Fruit fly (Drosophila melanogaster) whole organism, embryonic: ENCODE data around the gene Ccz1.

Experiments used
- Aef1 ChIP-seq: fragments of 200-800 bp; sonication (Bioruptor generic); IDR thresholded peaks from 3 replicates; pipeline ENCODE4 v1.3.6; 2022; ENCODE audit warnings: missing biosample characterization, missing genetic modification characterization
- CG1024 ChIP-seq: fragments of 200-800 bp; sonication (Bioruptor generic); IDR thresholded peaks from 2 replicates; pipeline ENCODE4 v1.3.6; 2022; ENCODE audit warnings: missing biosample characterization, missing genetic modification characterization
- CG10979 ChIP-seq: fragments of 200-800 bp; sonication (Bioruptor generic); optimal IDR thresholded peaks from 2 replicates; lab custom pipeline; 2018; ENCODE audit warnings: missing biosample characterization, mild to moderate bottlenecking, missing genetic modification characterization, moderate library complexity
- CG11456 ChIP-seq: fragments of 200-800 bp; sonication (Bioruptor generic); IDR thresholded peaks from 3 replicates; pipeline ENCODE4 v1.3.6; 2022; ENCODE audit warnings: missing biosample characterization, missing genetic modification characterization
- CG12071 ChIP-seq: fragments of 200-800 bp; sonication (Bioruptor generic); optimal IDR thresholded peaks from 3 replicates; lab custom pipeline; 2018; ENCODE audit warnings: missing biosample characterization, mild to moderate bottlenecking, missing genetic modification characterization
- CG12744 ChIP-seq: fragments of 200-800 bp; sonication (Bioruptor generic); optimal IDR thresholded peaks from 2 replicates; lab custom pipeline; 2016; ENCODE audit warnings: missing biosample characterization, missing genetic modification characterization
- CG13624 ChIP-seq: fragments of 200-800 bp; sonication (Bioruptor generic); optimal IDR thresholded peaks from 2 replicates; lab custom pipeline; 2016; ENCODE audit warnings: missing biosample characterization, missing genetic modification characterization
- CG16863 ChIP-seq: fragments of 200-800 bp; sonication (Bioruptor generic); optimal IDR thresholded peaks from 3 replicates; lab custom pipeline; 2016; ENCODE audit warnings: missing biosample characterization, missing genetic modification characterization
- CG17359 ChIP-seq: fragments of 200-800 bp; sonication (Bioruptor generic); optimal IDR thresholded peaks from 3 replicates; lab custom pipeline; 2018; ENCODE audit warnings: missing biosample characterization, mild to moderate bottlenecking, missing genetic modification characterization, moderate library complexity
- CG17829 ChIP-seq: fragments of 200-800 bp; optimal IDR thresholded peaks from 2 replicates; lab custom pipeline; 2019; ENCODE audit warnings: missing biosample characterization, mild to moderate bottlenecking, missing genetic modification characterization, moderate library complexity
- CG2712 ChIP-seq: fragments of 200-800 bp; optimal IDR thresholded peaks from 3 replicates; lab custom pipeline; 2019; ENCODE audit warnings: missing biosample characterization, mild to moderate bottlenecking, missing genetic modification characterization, moderate library complexity
- CG31441 ChIP-seq: fragments of 200-800 bp; sonication (Bioruptor generic); IDR thresholded peaks from 2 replicates; pipeline ENCODE4 v1.3.6; 2022; ENCODE audit warnings: missing biosample characterization, missing genetic modification characterization
- CG32532 ChIP-seq: fragments of 200-800 bp; sonication (Bioruptor generic); IDR thresholded peaks from 2 replicates; pipeline ENCODE4 v1.3.6; 2022; ENCODE audit warnings: missing biosample characterization, missing genetic modification characterization
- CG34224 ChIP-seq: fragments of 200-800 bp; sonication (Bioruptor generic); IDR thresholded peaks from 3 replicates; pipeline ENCODE4 v1.3.6; 2022; ENCODE audit warnings: missing biosample characterization, missing genetic modification characterization; ENCODE audit not compliant: partially characterized antibody
- CG3726 ChIP-seq: fragments of 200-800 bp; sonication (Bioruptor generic); IDR thresholded peaks from 3 replicates; pipeline ENCODE4, ENCODE4 v1.3.6; 2022; ENCODE audit warnings: missing biosample characterization, missing genetic modification characterization
- CG3847 ChIP-seq: fragments of 200-800 bp; sonication (Bioruptor generic); IDR thresholded peaks from 2 replicates; pipeline ENCODE4 v1.3.6; 2022; ENCODE audit warnings: missing biosample characterization, missing genetic modification characterization
- CG43689 ChIP-seq: fragments of 200-800 bp; sonication (Bioruptor generic); IDR thresholded peaks from 2 replicates; pipeline ENCODE4 v1.3.6; 2022; ENCODE audit warnings: missing biosample characterization, missing genetic modification characterization
- CG8388 ChIP-seq: fragments of 200-800 bp; sonication (Bioruptor generic); optimal IDR thresholded peaks from 2 replicates; lab custom pipeline; 2019; ENCODE audit warnings: missing biosample characterization, mild to moderate bottlenecking, missing genetic modification characterization, moderate library complexity
- CG8924 ChIP-seq: fragments of 200-800 bp; optimal IDR thresholded peaks from 3 replicates; lab custom pipeline; 2019; ENCODE audit warnings: missing biosample characterization, mild to moderate bottlenecking, missing genetic modification characterization, moderate library complexity
- CHES-1-like ChIP-seq: fragments of 200-800 bp; sonication (Bioruptor generic); optimal IDR thresholded peaks from 2 replicates; lab custom pipeline; 2016; ENCODE audit warnings: missing biosample characterization, missing genetic modification characterization
- Dip3 ChIP-seq: fragments of 200-800 bp; sonication (Bioruptor generic); optimal IDR thresholded peaks from 3 replicates; lab custom pipeline; 2016; ENCODE audit warnings: missing biosample characterization, missing genetic modification characterization
- Eip74EF ChIP-seq, 2 experiments: fragments of 200-800 bp in 1 of 2; fragments of >200 bp in 1 of 2; sonication (Bioruptor generic) in 1 of 2; optimal IDR thresholded peaks; 2 replicates each; lab custom pipeline; 2017 to 2019; ENCODE audit warnings: missing biosample characterization in 2 of 2, missing genetic modification characterization in 2 of 2, mild to moderate bottlenecking in 1 of 2, moderate library complexity in 1 of 2
- Fer3 ChIP-seq: fragments of 200-800 bp; sonication (Bioruptor generic); optimal IDR thresholded peaks from 2 replicates; lab custom pipeline; 2018; ENCODE audit warnings: missing biosample characterization, mild to moderate bottlenecking, missing genetic modification characterization, moderate library complexity
- HLH4C ChIP-seq: fragments of 200-800 bp; sonication (Bioruptor generic); IDR thresholded peaks from 3 replicates; pipeline ENCODE4 v1.3.6; 2022; ENCODE audit warnings: missing biosample characterization, missing genetic modification characterization; ENCODE audit not compliant: partially characterized antibody
- HmgD ChIP-seq: fragments of 200-800 bp; sonication (Bioruptor generic); optimal IDR thresholded peaks from 3 replicates; lab custom pipeline; 2016; ENCODE audit warnings: missing biosample characterization, missing genetic modification characterization
- Hmr ChIP-seq: fragments of 200-800 bp; sonication (Bioruptor generic); optimal IDR thresholded peaks from 3 replicates; lab custom pipeline; 2017; ENCODE audit warnings: mild to moderate bottlenecking, missing biosample characterization, missing genetic modification reagents, missing genetic modification characterization
- Nf-YC ChIP-seq: fragments of 200-800 bp; optimal IDR thresholded peaks from 3 replicates; lab custom pipeline; 2019; ENCODE audit warnings: missing biosample characterization, mild to moderate bottlenecking, missing genetic modification characterization, moderate library complexity
- NfI ChIP-seq: fragments of 200-800 bp; sonication (Bioruptor generic); optimal IDR thresholded peaks from 3 replicates; lab custom pipeline; 2018; ENCODE audit warnings: missing biosample characterization, mild to moderate bottlenecking, missing genetic modification characterization, moderate library complexity
- PHDP ChIP-seq: fragments of 200-800 bp; sonication (Bioruptor generic); optimal IDR thresholded peaks from 3 replicates; lab custom pipeline; 2018; ENCODE audit warnings: missing biosample characterization, mild to moderate bottlenecking, missing genetic modification characterization, moderate library complexity
- Ptx1 ChIP-seq: fragments of 200-800 bp; sonication (Bioruptor generic); IDR thresholded peaks from 2 replicates; pipeline ENCODE4 v1.3.6; 2022; ENCODE audit warnings: missing biosample characterization, missing genetic modification characterization
- Rfx ChIP-seq: fragments of 200-800 bp; sonication (Bioruptor generic); IDR thresholded peaks from 2 replicates; pipeline ENCODE4 v1.3.6; 2022; ENCODE audit warnings: missing biosample characterization, missing genetic modification characterization
- Sox102F ChIP-seq: fragments of 200-800 bp; sonication (Bioruptor generic); optimal IDR thresholded peaks from 2 replicates; lab custom pipeline; 2018; ENCODE audit warnings: missing biosample characterization, mild to moderate bottlenecking, missing genetic modification characterization, moderate library complexity
- aop ChIP-seq: fragments of 200-800 bp; sonication (Bioruptor generic); IDR thresholded peaks from 2 replicates; pipeline ENCODE4 v1.3.6; 2022; ENCODE audit warnings: missing biosample characterization, missing genetic modification characterization
- bigmax ChIP-seq: fragments of 200-800 bp; sonication (Bioruptor generic); optimal IDR thresholded peaks from 2 replicates; lab custom pipeline; 2018; ENCODE audit warnings: missing biosample characterization, mild to moderate bottlenecking, missing genetic modification characterization
- btn ChIP-seq: fragments of 200-800 bp; sonication (Bioruptor generic); optimal IDR thresholded peaks from 2 replicates; lab custom pipeline; 2016; ENCODE audit warnings: missing biosample characterization, missing genetic modification characterization
- ci ChIP-seq: fragments of 200-800 bp; sonication (Bioruptor generic); IDR thresholded peaks from 3 replicates; pipeline ENCODE4 v1.3.6; 2022; ENCODE audit warnings: missing biosample characterization, missing genetic modification characterization
- cwo ChIP-seq: fragments of 200-800 bp; sonication (Bioruptor generic); optimal IDR thresholded peaks from 3 replicates; lab custom pipeline; 2017; ENCODE audit warnings: missing biosample characterization, missing genetic modification characterization, mild to moderate bottlenecking, moderate library complexity, missing genetic modification reagents
- da ChIP-seq: fragments of 200-800 bp; sonication (Bioruptor generic); optimal IDR thresholded peaks from 2 replicates; lab custom pipeline; 2016; ENCODE audit warnings: missing biosample characterization, missing genetic modification characterization
- gsb-n ChIP-seq: fragments of 200-800 bp; sonication (Bioruptor generic); optimal IDR thresholded peaks from 3 replicates; lab custom pipeline; 2018; ENCODE audit warnings: missing biosample characterization, mild to moderate bottlenecking, missing genetic modification characterization
- lmd ChIP-seq: fragments of 200-800 bp; sonication (Bioruptor generic); IDR thresholded peaks from 2 replicates; pipeline ENCODE4 v1.3.6; 2022; ENCODE audit warnings: missing biosample characterization, missing genetic modification characterization
- odd ChIP-seq: fragments of 200-800 bp; sonication (Bioruptor generic); optimal IDR thresholded peaks from 2 replicates; lab custom pipeline; 2017; ENCODE audit warnings: missing biosample characterization, mild to moderate bottlenecking, missing genetic modification characterization
- pb ChIP-seq: fragments of 200-800 bp; sonication (Bioruptor generic); optimal IDR thresholded peaks from 3 replicates; lab custom pipeline; 2016; ENCODE audit warnings: missing biosample characterization, missing genetic modification characterization
- ranshi ChIP-seq: fragments of 200-800 bp; sonication (Bioruptor generic); IDR thresholded peaks from 2 replicates; pipeline ENCODE4 v1.3.6; 2022; ENCODE audit warnings: missing biosample characterization, missing genetic modification characterization
- scrt ChIP-seq: fragments of 200-800 bp; sonication (Bioruptor generic); optimal IDR thresholded peaks from 2 replicates; lab custom pipeline; 2018; ENCODE audit warnings: missing biosample characterization, mild to moderate bottlenecking, missing genetic modification characterization, moderate library complexity
- slbo ChIP-seq: fragments of 200-800 bp; sonication (Bioruptor generic); IDR thresholded peaks from 2 replicates; pipeline ENCODE4 v1.3.6; 2022; ENCODE audit warnings: missing biosample characterization, missing genetic modification characterization
- toy ChIP-seq: fragments of 200-800 bp; sonication (Bioruptor generic); IDR thresholded peaks from 2 replicates; pipeline ENCODE4 v1.3.6; 2022; ENCODE audit warnings: missing biosample characterization, missing genetic modification characterization
- trh ChIP-seq: fragments of 200-800 bp; sonication (Bioruptor generic); optimal IDR thresholded peaks from 2 replicates; lab custom pipeline; 2016; ENCODE audit warnings: missing biosample characterization, missing genetic modification characterization
- twi ChIP-seq: fragments of 200-800 bp; optimal IDR thresholded peaks from 2 replicates; lab custom pipeline; 2019; ENCODE audit warnings: missing biosample characterization, mild to moderate bottlenecking, missing genetic modification characterization, moderate library complexity
- unpg ChIP-seq: fragments of 200-800 bp; sonication (Bioruptor generic); optimal IDR thresholded peaks from 3 replicates; lab custom pipeline; 2018; ENCODE audit warnings: missing biosample characterization, mild to moderate bottlenecking, missing genetic modification characterization, moderate library complexity
- yki ChIP-seq: fragments of >200 bp; optimal IDR thresholded peaks from 3 replicates; lab custom pipeline; 2018
- zfh1 ChIP-seq: fragments of 200-800 bp; sonication (Bioruptor generic); IDR thresholded peaks from 3 replicates; pipeline ENCODE4 v1.3.6; 2022; ENCODE audit warnings: missing biosample characterization, missing genetic modification characterization

Gene Ccz1

DNA sequence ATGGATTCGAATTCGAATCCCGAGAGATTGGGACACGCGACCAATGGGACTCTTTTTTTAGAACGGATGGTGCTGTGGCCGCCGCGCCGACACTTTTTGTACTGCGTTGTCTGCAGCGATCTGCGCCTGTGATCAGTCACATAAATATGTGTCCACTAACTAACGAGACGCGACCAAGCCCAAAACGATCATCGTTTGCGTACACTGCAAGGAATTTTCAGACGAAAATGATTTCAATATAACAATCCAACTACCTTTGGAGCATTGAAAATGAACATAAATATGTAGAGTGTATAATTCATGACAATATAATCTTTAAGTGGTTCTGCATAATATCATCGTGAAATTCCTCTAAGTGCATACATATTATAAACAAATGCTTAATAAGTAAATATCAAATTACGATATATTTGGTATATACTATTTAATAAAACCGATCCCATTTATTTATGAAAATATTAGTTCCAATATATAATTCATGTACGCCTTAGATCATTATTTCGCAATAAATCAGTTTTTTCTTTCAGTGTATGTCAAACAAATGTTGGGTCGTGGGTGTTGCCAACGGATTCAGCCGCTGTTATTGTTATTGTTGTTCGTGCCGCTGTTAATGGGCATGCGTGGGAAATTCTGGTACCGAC lies 36.7 kb upstream of the Ccz1 start, which contains the start of gene Eip63F-1 (continued):
- TF ChIP-seq CG8924 (tag; lab: Kevin White, UChicago) (peak; percentile 74), odd (GFP tag; lab: Kevin White, UChicago) (peak; percentile 51), CG12071 (peak; percentile 29), cwo (GFP tag; lab: Kevin White, UChicago) (peak; percentile 53), unpg (GFP tag; lab: Kevin White, UChicago) (peak; percentile 64), CG8388 (peak; percentile 45), CHES-1-like (peak; percentile 9), Hmr (GFP tag; lab: Kevin White, UChicago) (peak; percentile 57), Fer3 (tag; lab: Kevin White, UChicago) (peak; percentile 61), CG3847 (GFP tag; lab: Robert Waterston, UW) (0 out of 2 replicates have a peak, but pooled peaks have one; percentile 42), trh (GFP tag; lab: Kevin White, UChicago) (no peak), NfI (GFP tag; lab: Kevin White, UChicago) (peak; percentile 63), CG34224 (GFP tag; lab: Robert Waterston, UW) (no peak), Ptx1 (GFP tag; lab: Robert Waterston, UW) (peak; percentile 48), gsb-n (tag; lab: Kevin White, UChicago) (peak; percentile 8), CG2712 (tag; lab: Kevin White, UChicago) (peak; percentile 69), pb (no peak), CG11456 (GFP tag; lab: Robert Waterston, UW) (no peak), CG16863 (GFP tag; lab: Kevin White, UChicago) (peak; percentile 22), CG32532 (peak; percentile 55), Dip3 (GFP tag; lab: Kevin White, UChicago) (no peak), Eip74EF (GFP tag; optimal IDR thresholded peaks at IDR 0.05; lab: Kevin White, UChicago) (no peak), Sox102F (GFP tag; lab: Kevin White, UChicago) (peak; percentile 81), toy (no peak), CG1024 (GFP tag; lab: Robert Waterston, UW) (peak; percentile 30; the same call in 1 of the 2 replicates), CG31441 (GFP tag; lab: Robert Waterston, UW) (peak; percentile 61), btn (GFP tag; lab: Kevin White, UChicago) (no peak), yki (lab: Kevin White, UChicago) (no peak), CG12744 (no peak), slbo (GFP tag; lab: Robert Waterston, UW) (peak; percentile 71), aop (no peak), da (GFP tag; lab: Kevin White, UChicago) (no peak), CG10979 (peak; percentile 66), Rfx (GFP tag; lab: Robert Waterston, UW) (peak; percentile 68), CG17359 (peak; percentile 65), scrt (GFP tag; lab: Kevin White, UChicago) (peak; percentile 81), zfh1 (no peak), CG17829 (peak; percentile 48), ci (GFP tag; lab: Robert Waterston, UW) (no peak), lmd (GFP tag; lab: Robert Waterston, UW) (peak; percentile 72), PHDP (tag; lab: Kevin White, UChicago) (peak; percentile 70), twi (tag; lab: Kevin White, UChicago) (peak; percentile 30), HLH4C (GFP tag; lab: Robert Waterston, UW) (no peak), CG43689 (GFP tag; lab: Robert Waterston, UW) (no peak), CG3726 (GFP tag; lab: Robert Waterston, UW) (no peak), ranshi (GFP tag; lab: Robert Waterston, UW) (peak; percentile 66), bigmax (GFP tag; lab: Kevin White, UChicago) (no peak), Aef1 (peak; percentile 38; the same call in 1 of the 3 replicates), CG13624 (GFP tag; lab: Kevin White, UChicago) (no peak), HmgD (GFP tag; lab: Kevin White, UChicago) (no peak), Nf-YC (tag; lab: Kevin White, UChicago) (peak; percentile 73)
